Worm (Caenorhabditis elegans) whole organism, L4 larva: ENCODE data around the gene gpa-6.

Experiments used
- D1046.2 ChIP-seq: fragments of 200-800 bp; sonication (Bioruptor generic); IDR thresholded peaks from 2 replicates; pipeline ENCODE4 v1.3.6; 2022; ENCODE audit warnings: missing genetic modification characterization, missing compliant biosample characterization
- F49E8.2 ChIP-seq: sonication (generic microtip); optimal IDR thresholded peaks from 2 replicates; lab custom pipeline; 2016; ENCODE audit warnings: missing compliant biosample characterization, mild to moderate bottlenecking, missing genetic modification characterization, borderline replicate concordance
- T20F7.1 ChIP-seq: fragments of 200-800 bp; sonication (Bioruptor generic); optimal IDR thresholded peaks from 2 replicates; lab custom pipeline; 2018; ENCODE audit warnings: mild to moderate bottlenecking, missing genetic modification characterization, missing compliant biosample characterization
- Y105C5A.15 ChIP-seq: fragments of 200-800 bp; sonication (Bioruptor generic); IDR thresholded peaks from 2 replicates; pipeline ENCODE4 v1.3.6; 2022; ENCODE audit warnings: missing genetic modification characterization, missing compliant biosample characterization
- ZK337.2 ChIP-seq: fragments of 200-800 bp; sonication (Bioruptor generic); IDR thresholded peaks from 2 replicates; pipeline ENCODE4 v1.3.6; 2022; ENCODE audit warnings: missing genetic modification reagents, missing genetic modification characterization, missing compliant biosample characterization
- ZK546.5 ChIP-seq, 2 experiments: sonication (generic microtip); optimal IDR thresholded peaks; 2 replicates each; lab custom pipeline; 2017; ENCODE audit warnings: missing biosample characterization in 2 of 2, missing genetic modification characterization in 2 of 2
- aha-1 ChIP-seq: fragments of 150-350 bp; peaks from one replicate; lab custom pipeline; 2014; ENCODE audit warnings: missing biosample characterization, missing genetic modification characterization
- ama-1 ChIP-seq: fragments of 150-350 bp; optimal IDR thresholded peaks from 2 replicates; lab custom pipeline; 2014; ENCODE audit warnings: inconsistent platforms, mixed read lengths
- ceh-20 ChIP-seq: fragments of 200-800 bp; sonication (Bioruptor generic); IDR thresholded peaks from 2 replicates; pipeline ENCODE4 v1.3.6; 2022; ENCODE audit warnings: missing genetic modification reagents, missing genetic modification characterization, missing compliant biosample characterization
- ceh-28 ChIP-seq: fragments of 150-350 bp; optimal IDR thresholded peaks from 2 replicates; lab custom pipeline; 2014; ENCODE audit warnings: missing biosample characterization, missing genetic modification reagents, missing genetic modification characterization
- ceh-82 ChIP-seq: sonication (generic microtip); optimal IDR thresholded peaks from 2 replicates; lab custom pipeline; 2017; ENCODE audit warnings: missing biosample characterization, missing genetic modification characterization
- cey-2 ChIP-seq: sonication (generic microtip); optimal IDR thresholded peaks from 3 replicates; lab custom pipeline; 2017; ENCODE audit warnings: missing genetic modification characterization, mild to moderate bottlenecking, missing compliant biosample characterization, antibody characterized with exemption, borderline replicate concordance; ENCODE audit not compliant: insufficient read depth
- daf-8 ChIP-seq: fragments of 200-800 bp; sonication (Bioruptor generic); IDR thresholded peaks from 2 replicates; pipeline ENCODE4 v1.3.6; 2022; ENCODE audit warnings: missing genetic modification characterization, missing compliant biosample characterization
- dmd-6 ChIP-seq: fragments of 200-800 bp; sonication (Bioruptor generic); IDR thresholded peaks from 2 replicates; pipeline ENCODE4 v1.3.6; 2022; ENCODE audit warnings: missing genetic modification reagents, missing genetic modification characterization, missing compliant biosample characterization
- dpl-1 ChIP-seq: fragments of 150-350 bp; optimal IDR thresholded peaks from 2 replicates; lab custom pipeline; 2014; ENCODE audit warnings: missing biosample characterization, missing genetic modification reagents, missing genetic modification characterization
- duxl-1 ChIP-seq: sonication (generic microtip); optimal IDR thresholded peaks from 2 replicates; lab custom pipeline; 2016; ENCODE audit warnings: mild to moderate bottlenecking, missing genetic modification characterization, moderate library complexity, missing compliant biosample characterization; ENCODE audit not compliant: poor library complexity
- dve-1 ChIP-seq: sonication (generic microtip); optimal IDR thresholded peaks from 2 replicates; lab custom pipeline; 2017; ENCODE audit warnings: antibody characterized with exemption, mild to moderate bottlenecking, missing genetic modification characterization, missing compliant biosample characterization; ENCODE audit not compliant: insufficient read depth
- fkh-10 ChIP-seq: fragments of 150-350 bp; optimal IDR thresholded peaks from 2 replicates; lab custom pipeline; 2014; ENCODE audit warnings: missing biosample characterization, missing genetic modification reagents, missing genetic modification characterization
- gei-8 ChIP-seq: fragments of 200-800 bp; sonication (Bioruptor generic); optimal IDR thresholded peaks from 2 replicates; lab custom pipeline; 2018; ENCODE audit warnings: mild to moderate bottlenecking, missing genetic modification characterization, missing compliant biosample characterization
- hlh-11 ChIP-seq: fragments of 200-800 bp; sonication (Bioruptor generic); optimal IDR thresholded peaks from 2 replicates; lab custom pipeline; 2018; ENCODE audit warnings: mild to moderate bottlenecking, missing genetic modification characterization, missing compliant biosample characterization
- hlh-30 ChIP-seq: sonication (generic microtip); optimal IDR thresholded peaks from 2 replicates; lab custom pipeline; 2017; ENCODE audit warnings: antibody characterized with exemption, mild to moderate bottlenecking, missing genetic modification characterization, missing compliant biosample characterization; ENCODE audit not compliant: insufficient read depth
- lim-7 ChIP-seq: fragments of 200-800 bp; sonication (Bioruptor generic); IDR thresholded peaks from 2 replicates; pipeline ENCODE4 v1.3.6; 2022; ENCODE audit warnings: missing genetic modification characterization, missing compliant biosample characterization
- lin-1 ChIP-seq: fragments of 200-800 bp; sonication (Bioruptor generic); IDR thresholded peaks from 2 replicates; pipeline ENCODE4 v1.3.6; 2022; ENCODE audit warnings: missing genetic modification reagents, missing genetic modification characterization, missing compliant biosample characterization
- lin-15B ChIP-seq: fragments of 150-350 bp; sonication (generic microtip); optimal IDR thresholded peaks from 3 replicates; lab custom pipeline; 2014; ENCODE audit warnings: missing biosample characterization, missing genetic modification characterization
- lin-39 ChIP-seq: fragments of 150-350 bp; optimal IDR thresholded peaks from 2 replicates; lab custom pipeline; 2014; ENCODE audit warnings: missing biosample characterization, missing genetic modification reagents, missing genetic modification characterization
- madf-5 ChIP-seq, 2 experiments: fragments of 200-800 bp; sonication (Bioruptor generic); IDR thresholded peaks; 2 replicates each; pipeline ENCODE4 v1.3.6; 2022; ENCODE audit warnings: missing compliant biosample characterization in 2 of 2, missing genetic modification characterization in 2 of 2
- madf-9 ChIP-seq: fragments of 200-800 bp; sonication (Bioruptor generic); conservative IDR thresholded peaks from 2 replicates; pipeline ENCODE4 v1.3.6; 2022; ENCODE audit warnings: missing genetic modification reagents, missing genetic modification characterization, missing compliant biosample characterization
- mdt-29 ChIP-seq: fragments of 200-800 bp; sonication (Bioruptor generic); IDR thresholded peaks from 2 replicates; pipeline ENCODE4 v1.3.6; 2022; ENCODE audit warnings: missing genetic modification reagents, missing genetic modification characterization, missing compliant biosample characterization
- mep-1 ChIP-seq: fragments of 150-350 bp; sonication (generic microtip); optimal IDR thresholded peaks from 3 replicates; lab custom pipeline; 2014; ENCODE audit warnings: missing biosample characterization, missing genetic modification characterization
- mxl-2 ChIP-seq: fragments of 200-800 bp; sonication (Bioruptor generic); conservative IDR thresholded peaks from 2 replicates; pipeline ENCODE4 v1.3.6; 2022; ENCODE audit warnings: missing genetic modification reagents, missing genetic modification characterization, missing compliant biosample characterization
- nhr-10 ChIP-seq: fragments of 150-350 bp; optimal IDR thresholded peaks from 2 replicates; lab custom pipeline; 2014; ENCODE audit warnings: missing biosample characterization, missing genetic modification characterization
- nhr-111 ChIP-seq: fragments of 200-800 bp; sonication (Bioruptor generic); optimal IDR thresholded peaks from 2 replicates; lab custom pipeline; 2018; ENCODE audit warnings: mild to moderate bottlenecking, missing genetic modification characterization, missing compliant biosample characterization
- nhr-237 ChIP-seq: sonication (generic microtip); optimal IDR thresholded peaks from 2 replicates; lab custom pipeline; 2017; ENCODE audit warnings: missing biosample characterization, missing genetic modification characterization
- nhr-28 ChIP-seq: fragments of 150-350 bp; optimal IDR thresholded peaks from 2 replicates; lab custom pipeline; 2014; ENCODE audit warnings: missing biosample characterization, missing genetic modification characterization
- nhr-41 ChIP-seq: fragments of 200-800 bp; sonication (Bioruptor generic); IDR thresholded peaks from 2 replicates; pipeline ENCODE4 v1.3.6; 2022; ENCODE audit warnings: missing genetic modification reagents, missing genetic modification characterization, missing compliant biosample characterization
- nhr-77 ChIP-seq: fragments of 150-350 bp; optimal IDR thresholded peaks from 2 replicates; lab custom pipeline; 2014; ENCODE audit warnings: missing biosample characterization, missing genetic modification characterization
- pha-4 ChIP-seq, 2 experiments: fragments of 150-350 bp in 1 of 2; fragments of 200-800 bp in 1 of 2; sonication (Bioruptor generic) in 1 of 2; IDR thresholded peaks in 1 of 2; optimal IDR thresholded peaks in 1 of 2; 2 replicates each; pipeline versions ENCODE4 v1.3.6 to Lab custom; 2014 to 2022; ENCODE audit warnings: missing genetic modification characterization in 2 of 2, missing genetic modification reagents in 2 of 2, missing biosample characterization in 1 of 2, missing compliant biosample characterization in 1 of 2
- pqm-1 ChIP-seq: sonication (generic microtip); optimal IDR thresholded peaks from 2 replicates; lab custom pipeline; 2017; ENCODE audit warnings: missing biosample characterization, missing genetic modification characterization
- rbr-2 ChIP-seq: sonication (generic microtip); optimal IDR thresholded peaks from 2 replicates; lab custom pipeline; 2016; ENCODE audit warnings: missing genotype, missing genetic modification characterization, missing compliant biosample characterization
- sdz-12 ChIP-seq: fragments of 200-800 bp; sonication (Bioruptor generic); optimal IDR thresholded peaks from 2 replicates; lab custom pipeline; 2018; ENCODE audit warnings: mild to moderate bottlenecking, missing genetic modification characterization, missing compliant biosample characterization
- set-16 ChIP-seq: fragments of 200-800 bp; sonication (Bioruptor generic); IDR thresholded peaks from 2 replicates; pipeline ENCODE4 v1.3.6; 2022; ENCODE audit warnings: missing genetic modification reagents, missing genetic modification characterization, missing compliant biosample characterization
- skn-1 ChIP-seq: fragments of 150-350 bp; optimal IDR thresholded peaks from 2 replicates; lab custom pipeline; 2014; ENCODE audit warnings: missing biosample characterization, missing genetic modification characterization
- snpc-1.2 ChIP-seq: fragments of 200-800 bp; sonication (Bioruptor generic); IDR thresholded peaks from 2 replicates; pipeline ENCODE4 v1.3.6; 2022; ENCODE audit warnings: missing genetic modification reagents, missing genetic modification characterization, missing compliant biosample characterization
- spr-1 ChIP-seq: sonication (generic microtip); optimal IDR thresholded peaks from 2 replicates; lab custom pipeline; 2016; ENCODE audit warnings: mild to moderate bottlenecking, missing genetic modification characterization, missing compliant biosample characterization
- spr-3 ChIP-seq: fragments of 200-800 bp; sonication (Bioruptor generic); optimal IDR thresholded peaks from 2 replicates; lab custom pipeline; 2018; ENCODE audit warnings: mild to moderate bottlenecking, missing genetic modification characterization, missing compliant biosample characterization
- tag-97 ChIP-seq: fragments of 200-800 bp; sonication (Bioruptor generic); IDR thresholded peaks from 2 replicates; pipeline ENCODE4 v1.3.6; 2022; ENCODE audit warnings: missing genetic modification characterization, missing compliant biosample characterization
- unc-62 ChIP-seq, 3 experiments: fragments of 150-350 bp in 1 of 3; sonication (generic microtip); optimal IDR thresholded peaks in 2 of 3; peaks in 1 of 3; 1 replicate in 1 of 3; 2 replicates in 2 of 3; lab custom pipeline; 2014 to 2017; ENCODE audit warnings: missing biosample characterization in 3 of 3, missing genetic modification characterization in 3 of 3, missing genetic modification reagents in 3 of 3, missing genotype in 1 of 3
- vab-7 ChIP-seq: fragments of 200-800 bp; sonication (Bioruptor generic); IDR thresholded peaks from 2 replicates; pipeline ENCODE4 v1.3.6; 2022; ENCODE audit warnings: missing genetic modification reagents, missing genetic modification characterization, missing compliant biosample characterization
- zfp-2 ChIP-seq: sonication (generic microtip); optimal IDR thresholded peaks from 2 replicates; lab custom pipeline; 2016; ENCODE audit warnings: mild to moderate bottlenecking, missing genetic modification characterization, missing compliant biosample characterization
- zfp-3 ChIP-seq: fragments of 200-800 bp; sonication (Bioruptor generic); conservative IDR thresholded peaks from 2 replicates; pipeline ENCODE4 v1.3.6; 2022; ENCODE audit warnings: missing genetic modification reagents, missing genetic modification characterization, missing compliant biosample characterization
- zip-11 ChIP-seq: fragments of 200-800 bp; sonication (Bioruptor generic); IDR thresholded peaks from 2 replicates; pipeline ENCODE4 v1.3.6; 2022; ENCODE audit warnings: missing genetic modification characterization, missing compliant biosample characterization

gpa-6 gene

DNA sequence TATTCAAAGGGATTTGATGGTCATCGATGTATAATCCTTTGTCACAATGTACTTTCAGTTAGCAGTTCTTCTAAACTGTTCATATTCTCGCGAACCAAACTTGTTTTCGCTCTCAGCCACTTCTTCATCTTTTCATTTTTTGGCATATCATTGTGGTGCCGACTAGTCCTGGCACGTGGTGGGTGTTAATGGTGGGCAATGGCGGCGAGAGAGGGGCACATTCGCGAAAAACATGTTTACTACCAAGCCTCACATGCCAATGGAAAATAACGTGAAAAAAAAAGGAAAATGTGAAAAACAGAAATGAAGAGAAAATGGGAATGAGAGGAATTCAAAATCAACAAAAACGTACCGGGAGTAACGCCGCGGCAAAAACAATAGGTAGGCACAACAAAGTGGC is 43.9 kb upstream of the gpa-6 start (continued):
- no peak for TF ChIP-seq nhr-111 (GFP tag; lab: Kevin White, UChicago)
- no peak for TF ChIP-seq nhr-41 (GFP tag; lab: Robert Waterston, UW)
- TF ChIP-seq ceh-82: no peak
- TF ChIP-seq F49E8.2 (tag; lab: Kevin White, UChicago): no peak
- peak; percentile 87 for TF ChIP-seq hlh-30 (tag; lab: Kevin White, UChicago)
- TF ChIP-seq mep-1 (tag; lab: Kevin White, UChicago): peak; percentile 57
- TF ChIP-seq ama-1 (lab: Kevin White, UChicago): no peak
- no peak for TF ChIP-seq sdz-12 (GFP tag; lab: Kevin White, UChicago)
- TF ChIP-seq Y105C5A.15 (GFP tag; lab: Robert Waterston, UW): no peak
- TF ChIP-seq snpc-1.2 (GFP tag; lab: Robert Waterston, UW): no peak
- no peak for TF ChIP-seq lin-39 (tag; lab: Kevin White, UChicago)
- TF ChIP-seq madf-5 (GFP tag; IDR thresholded peaks at IDR 0.05; lab: Robert Waterston, UW): no peak
- TF ChIP-seq hlh-11: peak; percentile 45
- no peak for TF ChIP-seq nhr-28 (tag; lab: Kevin White, UChicago)
- no peak for TF ChIP-seq dpl-1 (GFP tag; lab: Kevin White, UChicago)
- no peak for TF ChIP-seq T20F7.1 (GFP tag; lab: Kevin White, UChicago)
- no peak for TF ChIP-seq madf-9 (GFP tag; lab: Robert Waterston, UW)
- no peak for TF ChIP-seq ceh-28 (tag; lab: Kevin White, UChicago)
- TF ChIP-seq set-16: no peak
- TF ChIP-seq mdt-29 (GFP tag; lab: Robert Waterston, UW): no peak
- TF ChIP-seq spr-3 (GFP tag; lab: Kevin White, UChicago): no peak
- TF ChIP-seq pqm-1 (tag; lab: Kevin White, UChicago): no peak
- no peak for TF ChIP-seq nhr-237 (tag; lab: Kevin White, UChicago)
- no peak for TF ChIP-seq mxl-2 (GFP tag; lab: Robert Waterston, UW)
- TF ChIP-seq daf-8 (GFP tag; lab: Robert Waterston, UW): no peak
- TF ChIP-seq tag-97 (GFP tag; lab: Robert Waterston, UW): no peak
- no peak for TF ChIP-seq aha-1
- TF ChIP-seq cey-2 (tag; lab: Kevin White, UChicago): no peak
- peak in 1 of 2 experiments; percentile 94 for TF ChIP-seq unc-62 (GFP tag; optimal IDR thresholded peaks at IDR 0.05 in 1 of 2; lab: Kevin White, UChicago)
- no peak for TF ChIP-seq unc-62 (tag; optimal IDR thresholded peaks at IDR 0.05; lab: Kevin White, UChicago)
- no peak for TF ChIP-seq zfp-2 (tag; lab: Kevin White, UChicago)
- TF ChIP-seq zip-11 (GFP tag; lab: Robert Waterston, UW): no peak
- no peak for TF ChIP-seq duxl-1
- peak; percentile 53 for TF ChIP-seq rbr-2 (tag; lab: Kevin White, UChicago)
- TF ChIP-seq nhr-77 (tag; lab: Kevin White, UChicago): no peak
- TF ChIP-seq zfp-3 (GFP tag; lab: Robert Waterston, UW): no peak
- no peak for TF ChIP-seq ceh-20 (GFP tag; lab: Robert Waterston, UW)
- no peak for TF ChIP-seq vab-7 (GFP tag; lab: Robert Waterston, UW)
- TF ChIP-seq skn-1: no peak
- TF ChIP-seq D1046.2 (GFP tag; lab: Robert Waterston, UW): no peak
- TF ChIP-seq gei-8 (GFP tag; lab: Kevin White, UChicago): no peak
- no peak for TF ChIP-seq dmd-6 (GFP tag; lab: Robert Waterston, UW)
- no peak for TF ChIP-seq ZK546.5 (tag; optimal IDR thresholded peaks at IDR 0.05; lab: Kevin White, UChicago)
- no peak for TF ChIP-seq pha-4 (GFP tag; IDR thresholded peaks at IDR 0.05; lab: Robert Waterston, UW)
- TF ChIP-seq pha-4 (tag; optimal IDR thresholded peaks at IDR 0.05; lab: Kevin White, UChicago): no peak
- no peak for TF ChIP-seq ZK337.2 (GFP tag; lab: Robert Waterston, UW)
- no peak for TF ChIP-seq lin-1 (GFP tag; lab: Robert Waterston, UW)
- no peak for TF ChIP-seq spr-1 (tag; lab: Kevin White, UChicago)
- TF ChIP-seq lim-7 (GFP tag; lab: Robert Waterston, UW): no peak
- no peak for TF ChIP-seq nhr-10 (tag; lab: Kevin White, UChicago)
- TF ChIP-seq fkh-10 (GFP tag; lab: Kevin White, UChicago): peak; percentile 30
- no peak for TF ChIP-seq dve-1 (tag; lab: Kevin White, UChicago)
- TF ChIP-seq lin-15B (tag; lab: Kevin White, UChicago): no peak
